Fruit fly (Drosophila melanogaster) whole organism, prepupa: ENCODE measurements around the gene CG2964.

Source experiments
- CG11902 ChIP-seq: fragments of 200-800 bp; sonication (Bioruptor generic); optimal IDR thresholded peaks from 3 replicates; lab custom pipeline; 2016; ENCODE audit warnings: missing biosample characterization, missing genetic modification characterization
- CG15336 ChIP-seq: fragments of 200-800 bp; sonication (Bioruptor generic); IDR thresholded peaks from 2 replicates; pipeline ENCODE4 v1.3.6; 2022; ENCODE audit warnings: missing biosample characterization, missing genetic modification characterization
- CG4318 ChIP-seq: fragments of 200-800 bp; sonication (Bioruptor generic); optimal IDR thresholded peaks from 3 replicates; lab custom pipeline; 2017; ENCODE audit warnings: missing biosample characterization, mild to moderate bottlenecking, missing genetic modification characterization
- CG6276 ChIP-seq: fragments of 200-800 bp; sonication (Bioruptor generic); optimal IDR thresholded peaks from 2 replicates; lab custom pipeline; 2017; ENCODE audit warnings: missing biosample characterization, mild to moderate bottlenecking, missing genetic modification characterization
- CG6808 ChIP-seq: fragments of 200-800 bp; sonication (Bioruptor generic); optimal IDR thresholded peaks from 3 replicates; lab custom pipeline; 2017; ENCODE audit warnings: missing biosample characterization, missing genetic modification characterization, mild to moderate bottlenecking, moderate library complexity, missing genetic modification reagents
- CG7368 ChIP-seq: fragments of 200-800 bp; sonication (Bioruptor generic); optimal IDR thresholded peaks from 3 replicates; lab custom pipeline; 2016; ENCODE audit warnings: missing biosample characterization, missing genetic modification characterization
- CG8119 ChIP-seq: fragments of 200-800 bp; sonication (Bioruptor generic); IDR thresholded peaks from 3 replicates; pipeline ENCODE4 v1.3.6; 2022; ENCODE audit warnings: missing biosample characterization, missing genetic modification characterization
- Eip75B ChIP-seq: fragments of 200-800 bp; sonication (Bioruptor generic); optimal IDR thresholded peaks from 3 replicates; lab custom pipeline; 2016; ENCODE audit warnings: missing biosample characterization, missing genetic modification characterization
- Eip93F ChIP-seq: fragments of 200-800 bp; sonication (Bioruptor generic); optimal IDR thresholded peaks from 2 replicates; lab custom pipeline; 2016; ENCODE audit warnings: missing biosample characterization, mild to moderate bottlenecking, missing genetic modification characterization
- Ets21C ChIP-seq: fragments of 200-800 bp; sonication (Bioruptor generic); optimal IDR thresholded peaks from 3 replicates; lab custom pipeline; 2016; ENCODE audit warnings: missing biosample characterization, missing genetic modification characterization
- Lpt ChIP-seq: fragments of 200-800 bp; sonication (Bioruptor generic); optimal IDR thresholded peaks from 3 replicates; lab custom pipeline; 2016; ENCODE audit warnings: missing biosample characterization, missing genetic modification characterization
- Smox ChIP-seq: fragments of 200-800 bp; sonication (Bioruptor generic); optimal IDR thresholded peaks from 3 replicates; lab custom pipeline; 2016; ENCODE audit warnings: missing biosample characterization, missing genetic modification characterization
- Sox14 ChIP-seq: fragments of 200-800 bp; sonication (Bioruptor generic); optimal IDR thresholded peaks from 3 replicates; lab custom pipeline; 2016; ENCODE audit warnings: missing biosample characterization, missing genetic modification characterization
- dsx ChIP-seq: fragments of 200-800 bp; optimal IDR thresholded peaks from 3 replicates; lab custom pipeline; 2019; ENCODE audit warnings: missing biosample characterization, mild to moderate bottlenecking, missing genetic modification characterization, moderate library complexity; ENCODE audit not compliant: poor library complexity, severe bottlenecking
- eg ChIP-seq: fragments of 200-800 bp; sonication (Bioruptor generic); IDR thresholded peaks from 3 replicates; pipeline ENCODE4 v1.3.6; 2022; ENCODE audit warnings: missing biosample characterization, missing genetic modification characterization
- esn ChIP-seq: fragments of 200-800 bp; sonication (Bioruptor generic); optimal IDR thresholded peaks from 2 replicates; lab custom pipeline; 2016; ENCODE audit warnings: missing biosample characterization, mild to moderate bottlenecking, missing genetic modification characterization, moderate library complexity
- fd59A ChIP-seq: fragments of 200-800 bp; sonication (Bioruptor generic); optimal IDR thresholded peaks from 2 replicates; lab custom pipeline; 2017; ENCODE audit warnings: missing biosample characterization, mild to moderate bottlenecking, missing genetic modification characterization, missing genetic modification reagents
- fd85E ChIP-seq: fragments of 200-800 bp; sonication (Bioruptor generic); optimal IDR thresholded peaks from 3 replicates; lab custom pipeline; 2016; ENCODE audit warnings: missing biosample characterization, missing genetic modification characterization
- pdm3 ChIP-seq: fragments of 200-800 bp; sonication (Bioruptor generic); optimal IDR thresholded peaks from 3 replicates; lab custom pipeline; 2016; ENCODE audit warnings: missing biosample characterization, missing genetic modification characterization
- topi ChIP-seq: fragments of 200-800 bp; sonication (Bioruptor generic); optimal IDR thresholded peaks from 3 replicates; lab custom pipeline; 2016; ENCODE audit warnings: missing biosample characterization, missing genetic modification characterization
- vri ChIP-seq: fragments of 200-800 bp; sonication (Bioruptor generic); optimal IDR thresholded peaks from 3 replicates; lab custom pipeline; 2016; ENCODE audit warnings: missing biosample characterization, mild to moderate bottlenecking, missing genetic modification characterization

Gene CG2964

dm6 chr2L:2861885-2862620 is 49.8 kb downstream of the CG2964 start (continued):
- TF ChIP-seq Ets21C (GFP tag; lab: Kevin White, UChicago) (no peak), CG6276 (GFP tag; lab: Kevin White, UChicago) (peak; percentile 31), esn (GFP tag; lab: Kevin White, UChicago) (peak; percentile 39), eg (GFP tag; lab: Robert Waterston, UW) (peak; percentile 75), CG11902 (GFP tag; lab: Kevin White, UChicago) (no peak), Eip75B (GFP tag; lab: Kevin White, UChicago) (peak; percentile 16), Sox14 (GFP tag; lab: Kevin White, UChicago) (peak; percentile 22), fd59A (GFP tag; lab: Kevin White, UChicago) (peak; percentile 11), Lpt (GFP tag; lab: Kevin White, UChicago) (peak; percentile 31), fd85E (GFP tag; lab: Kevin White, UChicago) (no peak), CG15336 (GFP tag; lab: Robert Waterston, UW) (peak; percentile 63), pdm3 (no peak), vri (GFP tag; lab: Kevin White, UChicago) (peak; percentile 88), dsx (GFP tag; lab: Kevin White, UChicago) (no peak), CG8119 (GFP tag; lab: Robert Waterston, UW) (peak; percentile 53), CG6808 (GFP tag; lab: Kevin White, UChicago) (peak; percentile 43)

dm6 chr2L:2862621-2862962 is 50.4 kb downstream of the CG2964 start:
- TF ChIP-seq topi: no peak
- peak; percentile 34; the same call in 1 of the 3 replicates for TF ChIP-seq CG8119 (GFP tag; lab: Robert Waterston, UW)
- TF ChIP-seq CG4318 (GFP tag; lab: Kevin White, UChicago): no peak
- no peak for TF ChIP-seq Eip93F (GFP tag; lab: Kevin White, UChicago)
- TF ChIP-seq Smox (GFP tag; lab: Kevin White, UChicago): no peak
- no peak for TF ChIP-seq CG15336 (GFP tag; lab: Robert Waterston, UW)
- no peak for TF ChIP-seq CG7368 (GFP tag; lab: Kevin White, UChicago)
- TF ChIP-seq, all 60 proteins: peak for 1
